Fruit fly (Drosophila melanogaster) whole organism, wandering third instar larva: ENCODE data around the gene Npc2g.

ENCODE experiments used
- Abd-B ChIP-seq: fragments of >200 bp; optimal IDR thresholded peaks from 2 replicates; lab custom pipeline; 2017; ENCODE audit warnings: missing biosample characterization, missing genetic modification characterization
- CG32264 ChIP-seq: fragments of 200-800 bp; sonication (Bioruptor generic); optimal IDR thresholded peaks from 2 replicates; lab custom pipeline; 2016; ENCODE audit warnings: missing biosample characterization, missing genetic modification characterization
- CrebA ChIP-seq: fragments of 200-800 bp; sonication (Bioruptor generic); optimal IDR thresholded peaks from 2 replicates; lab custom pipeline; 2016; ENCODE audit warnings: missing biosample characterization, mild to moderate bottlenecking, missing genetic modification characterization, borderline replicate concordance
- Dfd ChIP-seq: fragments of >200 bp; optimal IDR thresholded peaks from 2 replicates; lab custom pipeline; 2017; ENCODE audit warnings: missing biosample characterization, missing genetic modification characterization
- Dif ChIP-seq: fragments of 200-275, 200-300 bp; sonication (Bioruptor generic); optimal IDR thresholded peaks from 2 replicates; lab custom pipeline; 2018; ENCODE audit warnings: missing biosample characterization, missing genetic modification characterization; ENCODE audit not compliant: partially characterized antibody
- GATAd ChIP-seq: sonication (Bioruptor generic); optimal IDR thresholded peaks from 2 replicates; lab custom pipeline; 2016; ENCODE audit warnings: missing biosample characterization, missing genetic modification characterization
- HLH106 ChIP-seq: fragments of 200-800 bp; optimal IDR thresholded peaks from 3 replicates; lab custom pipeline; 2019; ENCODE audit warnings: missing biosample characterization, mild to moderate bottlenecking, missing genetic modification characterization, moderate library complexity
- Hnf4 ChIP-seq: fragments of 200-800 bp; sonication (Bioruptor generic); optimal IDR thresholded peaks from 2 replicates; lab custom pipeline; 2016; ENCODE audit warnings: missing biosample characterization, mild to moderate bottlenecking, missing genetic modification characterization
- Hr78 ChIP-seq: fragments of >200 bp; optimal IDR thresholded peaks from 2 replicates; lab custom pipeline; 2017; ENCODE audit warnings: missing biosample characterization, missing genetic modification characterization
- Hr83 ChIP-seq: fragments of 200-300 bp; sonication (Bioruptor generic); optimal IDR thresholded peaks from 2 replicates; lab custom pipeline; 2016; ENCODE audit warnings: missing biosample characterization, mild to moderate bottlenecking, missing genetic modification characterization, moderate library complexity; ENCODE audit not compliant: poor library complexity, severe bottlenecking
- Jra ChIP-seq: sonication (Bioruptor generic); optimal IDR thresholded peaks from 2 replicates; lab custom pipeline; 2016; ENCODE audit warnings: missing biosample characterization, missing genetic modification characterization
- Mio ChIP-seq: sonication (Bioruptor generic); optimal IDR thresholded peaks from 2 replicates; lab custom pipeline; 2016; ENCODE audit warnings: missing biosample characterization, missing genetic modification characterization
- Myc ChIP-seq: fragments of >200 bp; optimal IDR thresholded peaks from 2 replicates; lab custom pipeline; 2017
- OdsH ChIP-seq: fragments of 200-800 bp; sonication (Bioruptor generic); optimal IDR thresholded peaks from 2 replicates; lab custom pipeline; 2016; ENCODE audit warnings: missing biosample characterization, mild to moderate bottlenecking, missing genetic modification characterization
- Sp1 ChIP-seq: fragments of 200-800 bp; sonication (Bioruptor generic); optimal IDR thresholded peaks from 3 replicates; lab custom pipeline; 2019; ENCODE audit warnings: missing biosample characterization, mild to moderate bottlenecking, missing genetic modification characterization, moderate library complexity
- Vsx2 ChIP-seq: fragments of 200-300, 225-300 bp; sonication (Bioruptor generic); optimal IDR thresholded peaks from 2 replicates; lab custom pipeline; 2018; ENCODE audit warnings: missing biosample characterization, missing genetic modification characterization; ENCODE audit not compliant: partially characterized antibody
- br ChIP-seq: fragments of 200-800 bp; sonication (Bioruptor generic); optimal IDR thresholded peaks from 2 replicates; lab custom pipeline; 2016; ENCODE audit warnings: missing biosample characterization, missing genetic modification characterization
- brk ChIP-seq: fragments of 200-800 bp; sonication (Bioruptor generic); optimal IDR thresholded peaks from 2 replicates; lab custom pipeline; 2016; ENCODE audit warnings: missing biosample characterization, mild to moderate bottlenecking, missing genetic modification characterization
- dl ChIP-seq, 2 experiments: fragments of 175-275, 200-275 bp in 1 of 2; fragments of 200-275 bp in 1 of 2; sonication (Bioruptor generic); optimal IDR thresholded peaks; lab custom pipeline; 2018; ENCODE audit warnings: mild to moderate bottlenecking in 2 of 2, missing biosample characterization in 2 of 2, missing genetic modification characterization in 2 of 2, moderate library complexity in 2 of 2; ENCODE audit not compliant: partially characterized antibody in 2 of 2, insufficient read depth in 1 of 2
- dsf ChIP-seq: sonication (Bioruptor generic); optimal IDR thresholded peaks from 2 replicates; lab custom pipeline; 2016; ENCODE audit warnings: missing biosample characterization, missing genetic modification characterization, borderline replicate concordance
- ey ChIP-seq: fragments of 200-800 bp; sonication (Bioruptor generic); optimal IDR thresholded peaks from 2 replicates; lab custom pipeline; 2016; ENCODE audit warnings: missing biosample characterization, missing genetic modification characterization
- foxo ChIP-seq, 2 experiments: fragments of 200-800 bp; sonication (Bioruptor generic); optimal IDR thresholded peaks; 2 replicates in 1 of 2; 3 replicates in 1 of 2; lab custom pipeline; 2016 to 2017; ENCODE audit warnings: missing biosample characterization in 2 of 2, missing genetic modification characterization in 2 of 2
- fru ChIP-seq: fragments of 200-800 bp; sonication (Bioruptor generic); optimal IDR thresholded peaks from 3 replicates; lab custom pipeline; 2016; ENCODE audit warnings: missing biosample characterization, mild to moderate bottlenecking, missing genetic modification characterization
- h ChIP-seq: fragments of 200-800 bp; sonication (Bioruptor generic); optimal IDR thresholded peaks from 3 replicates; lab custom pipeline; 2016; ENCODE audit warnings: missing biosample characterization, mild to moderate bottlenecking, missing genetic modification characterization
- jim ChIP-seq: fragments of 175-275, 200-325 bp; sonication (Bioruptor generic); optimal IDR thresholded peaks from 2 replicates; lab custom pipeline; 2016; ENCODE audit warnings: missing biosample characterization, mild to moderate bottlenecking, missing genetic modification characterization
- lola ChIP-seq: fragments of >200 bp; optimal IDR thresholded peaks from 2 replicates; lab custom pipeline; 2017; ENCODE audit warnings: missing biosample characterization, missing genetic modification characterization
- pan ChIP-seq: fragments of >200 bp; optimal IDR thresholded peaks from 2 replicates; lab custom pipeline; 2017
- psq ChIP-seq: fragments of 200-800 bp; sonication (Bioruptor generic); optimal IDR thresholded peaks from 3 replicates; lab custom pipeline; 2017; ENCODE audit warnings: missing biosample characterization, mild to moderate bottlenecking, missing genetic modification characterization, moderate library complexity
- rgr ChIP-seq: fragments of 200-800 bp; sonication (Bioruptor generic); optimal IDR thresholded peaks from 3 replicates; lab custom pipeline; 2016; ENCODE audit warnings: missing biosample characterization, mild to moderate bottlenecking, missing genetic modification characterization
- sage ChIP-seq: fragments of 200-800 bp; sonication (Bioruptor generic); optimal IDR thresholded peaks from 2 replicates; lab custom pipeline; 2016; ENCODE audit warnings: missing biosample characterization, mild to moderate bottlenecking, missing genetic modification characterization
- sv ChIP-seq: fragments of 200-800 bp; sonication (Bioruptor generic); optimal IDR thresholded peaks from 3 replicates; lab custom pipeline; 2016; ENCODE audit warnings: missing biosample characterization, missing genetic modification characterization
- tai ChIP-seq: sonication (Bioruptor generic); optimal IDR thresholded peaks from 2 replicates; lab custom pipeline; 2016; ENCODE audit warnings: missing biosample characterization, missing genetic modification characterization
- woc ChIP-seq: sonication (Bioruptor generic); optimal IDR thresholded peaks from 2 replicates; lab custom pipeline; 2016; ENCODE audit warnings: missing biosample characterization, mild to moderate bottlenecking, missing genetic modification characterization

The Npc2g gene

dm6 chr3R:30729013-30729412 lies 16.1 kb downstream of the Npc2g start:
- TF ChIP-seq psq (no peak), foxo (GFP tag; optimal IDR thresholded peaks at IDR 0.05; lab: Kevin White, UChicago) (peak in 1 of 2 experiments; percentile 2)

dm6 chr3R:30725787-30726186 lies 19.3 kb downstream of the Npc2g start, which contains the start of gene eIF4H2:
eIF4H2 (plus strand) TSS chr3R:30726087.
- TF ChIP-seq foxo (GFP tag; optimal IDR thresholded peaks at IDR 0.05; lab: Kevin White, UChicago): no peak

DNA sequence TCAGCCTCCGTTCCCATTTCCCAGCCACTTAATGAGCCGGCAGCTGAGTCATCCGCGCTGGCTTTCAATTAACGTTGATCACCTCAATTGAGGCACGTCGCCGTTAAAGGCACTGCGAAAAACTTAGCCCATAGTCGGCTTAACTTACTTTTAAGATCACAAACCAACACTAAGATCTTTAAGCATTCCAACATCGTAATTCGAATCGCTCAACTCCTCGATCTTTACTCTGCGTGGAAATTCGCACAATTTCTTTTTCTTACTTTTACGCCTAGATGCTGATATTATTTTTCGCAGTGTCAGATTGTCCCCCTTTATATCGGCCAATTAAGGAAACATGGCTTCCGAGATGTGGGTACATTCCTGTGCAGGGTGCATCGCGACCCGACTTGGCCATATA lies 22.7 kb downstream of the Npc2g start:
- TF ChIP-seq pan (lab: Kevin White, UChicago): no peak
- no peak for TF ChIP-seq psq
- TF ChIP-seq Myc (lab: Kevin White, UChicago): no peak
- no peak for TF ChIP-seq Dfd
- TF ChIP-seq brk (GFP tag; lab: Kevin White, UChicago): no peak
- TF ChIP-seq Sp1 (GFP tag; lab: Kevin White, UChicago): no peak
- no peak for TF ChIP-seq Hr78 (GFP tag; lab: Kevin White, UChicago)
- no peak for TF ChIP-seq br (GFP tag; lab: Kevin White, UChicago)
- no peak for TF ChIP-seq OdsH
- TF ChIP-seq Jra (GFP tag; lab: Kevin White, UChicago): no peak

DNA sequence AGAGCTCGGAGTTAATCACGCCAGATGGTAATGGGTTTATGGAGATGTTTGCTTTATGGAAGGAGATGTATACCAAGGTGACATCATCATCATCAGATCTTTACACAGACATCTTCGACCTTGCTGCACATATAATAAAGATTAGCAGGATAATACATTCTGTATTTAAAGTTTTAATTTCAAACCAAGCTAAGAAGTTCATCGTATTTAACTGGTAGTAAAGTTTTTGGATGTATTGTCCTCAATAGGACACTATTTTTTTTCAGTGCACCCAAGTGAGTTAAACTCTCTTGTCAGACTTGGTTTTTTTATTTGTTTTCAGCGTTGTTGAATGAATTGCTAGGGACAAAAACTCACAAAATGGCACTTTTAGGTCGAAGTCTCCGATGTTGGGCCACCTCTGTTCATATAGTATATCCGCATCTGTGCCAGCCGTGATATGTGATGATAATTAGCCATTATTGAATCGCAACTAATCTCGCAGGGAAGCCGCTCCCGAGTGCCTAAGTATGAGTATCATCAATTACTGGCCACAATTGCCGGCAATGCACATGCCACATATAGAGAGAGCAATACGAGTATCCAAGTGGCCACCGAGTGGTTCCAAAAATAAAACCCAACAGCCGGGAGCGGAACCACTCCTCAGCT lies 23.7 kb downstream of the Npc2g start:
- no peak for TF ChIP-seq h (GFP tag; lab: Kevin White, UChicago)
- TF ChIP-seq OdsH: no peak
- no peak for TF ChIP-seq dsf
- no peak for TF ChIP-seq ey (GFP tag; lab: Kevin White, UChicago)
- no peak for TF ChIP-seq Vsx2 (GFP tag; lab: Kevin White, UChicago)
- no peak for TF ChIP-seq dl (GFP tag; optimal IDR thresholded peaks at IDR 0.05; lab: Kevin White, UChicago; ENCODE audit: insufficient read depth in 1 of 2, partially characterized antibody in 2 of 2)
- no peak for TF ChIP-seq Dif
- TF ChIP-seq HLH106 (tag; lab: Kevin White, UChicago): no peak
- no peak for TF ChIP-seq lola (GFP tag; lab: Kevin White, UChicago)
- TF ChIP-seq fru (GFP tag; lab: Kevin White, UChicago): no peak
- no peak for TF ChIP-seq pan (lab: Kevin White, UChicago)
- TF ChIP-seq rgr (GFP tag; lab: Kevin White, UChicago): no peak
- no peak for TF ChIP-seq foxo (GFP tag; optimal IDR thresholded peaks at IDR 0.05; lab: Kevin White, UChicago)
- no peak for TF ChIP-seq woc (GFP tag; lab: Kevin White, UChicago)
- TF ChIP-seq Sp1 (GFP tag; lab: Kevin White, UChicago): no peak
- no peak for TF ChIP-seq Hnf4 (GFP tag; lab: Kevin White, UChicago)

DNA sequence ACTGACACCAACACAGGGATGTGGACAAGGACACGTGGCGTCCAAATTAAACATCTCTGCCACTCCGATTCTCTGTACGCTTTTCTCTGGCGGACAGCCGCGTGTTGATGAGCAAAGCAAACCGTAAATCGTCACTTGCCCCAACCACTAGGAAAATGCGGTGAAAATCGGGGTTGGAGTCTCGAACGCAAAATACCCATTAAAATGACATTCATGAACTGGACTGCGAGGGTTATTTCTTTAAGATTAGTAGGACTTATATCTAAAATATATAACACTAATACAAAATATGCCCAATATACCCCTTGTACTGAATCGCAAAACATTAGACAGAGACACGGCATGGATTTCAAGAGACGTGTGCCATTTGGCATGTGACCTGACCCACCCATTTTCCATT lies 26.6 kb downstream of the Npc2g start:
- TF ChIP-seq CG32264 (GFP tag; lab: Kevin White, UChicago) (no peak), sv (no peak), Mio (GFP tag; lab: Kevin White, UChicago) (no peak), GATAd (no peak)

- TF ChIP-seq tai (GFP tag; lab: Kevin White, UChicago): no peak
- TF ChIP-seq fru (GFP tag; lab: Kevin White, UChicago): no peak
- no peak for TF ChIP-seq Abd-B (GFP tag; lab: Kevin White, UChicago)
- TF ChIP-seq, all 38 proteins: peak for 0
Measured at dm6 chr3R:30714395-30714794, 30.7 kb downstream of the Npc2g start.

DNA sequence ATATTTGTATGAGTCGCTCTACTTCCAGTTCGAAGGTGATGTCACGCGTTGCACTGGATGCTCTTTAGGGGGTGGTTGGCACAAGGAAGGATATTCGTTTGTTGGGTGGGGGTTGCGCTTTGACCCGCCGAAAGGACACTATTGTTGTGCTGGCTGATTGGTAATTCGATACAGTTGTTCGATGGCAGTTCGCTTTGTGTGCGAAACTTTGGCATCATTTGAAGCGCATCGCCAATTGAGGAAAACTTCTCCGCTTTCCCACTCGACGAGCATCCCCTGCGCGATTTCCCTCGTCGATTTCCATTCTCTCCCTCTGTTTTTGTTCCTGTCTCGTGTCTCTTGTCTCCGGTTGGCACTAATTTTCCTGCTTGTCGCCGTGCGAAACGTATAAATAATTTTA lies 34.6 kb downstream of the Npc2g start:
- TF ChIP-seq dsf (no peak), CrebA (GFP tag; lab: Kevin White, UChicago) (no peak), rgr (GFP tag; lab: Kevin White, UChicago) (no peak), Myc (lab: Kevin White, UChicago) (no peak), jim (GFP tag; lab: Kevin White, UChicago) (no peak), Hr83 (no peak), psq (no peak), sage (no peak)
